Worm (Caenorhabditis elegans) whole organism, L1 larva: Measurements from ENCODE around the gene sym-4.

Source experiments
- F16B12.6 ChIP-seq: fragments of 150-350 bp; optimal IDR thresholded peaks from 2 replicates; lab custom pipeline; 2014; ENCODE audit warnings: missing biosample characterization, missing genetic modification characterization
- aha-1 ChIP-seq: fragments of 150-350 bp; optimal IDR thresholded peaks from 2 replicates; lab custom pipeline; 2014; ENCODE audit warnings: missing biosample characterization, missing genetic modification characterization
- alr-1 ChIP-seq: fragments of 200-800 bp; sonication (Bioruptor generic); optimal IDR thresholded peaks from 2 replicates; lab custom pipeline; 2018; ENCODE audit warnings: borderline replicate concordance, mild to moderate bottlenecking, missing genetic modification characterization, missing compliant biosample characterization
- ama-1 ChIP-seq: fragments of 150-350 bp; optimal IDR thresholded peaks from 2 replicates; lab custom pipeline; 2014
- blmp-1 ChIP-seq: fragments of 150-350 bp; optimal IDR thresholded peaks from 2 replicates; lab custom pipeline; 2014; ENCODE audit warnings: missing biosample characterization, missing genetic modification characterization
- ceh-63 ChIP-seq: fragments of 200-800 bp; sonication (Bioruptor generic); optimal IDR thresholded peaks from 2 replicates; lab custom pipeline; 2018; ENCODE audit warnings: mild to moderate bottlenecking, missing genetic modification characterization, missing compliant biosample characterization
- ceh-8 ChIP-seq: fragments of 200-800 bp; sonication (Bioruptor generic); optimal IDR thresholded peaks from 2 replicates; lab custom pipeline; 2018; ENCODE audit warnings: mild to moderate bottlenecking, missing genetic modification characterization, moderate library complexity, missing compliant biosample characterization
- ceh-82 ChIP-seq, 3 experiments: fragments of 150-350 bp in 1 of 3; sonication (generic microtip) in 2 of 3; optimal IDR thresholded peaks; 2 replicates each; lab custom pipeline; 2014 to 2017; ENCODE audit warnings: missing biosample characterization in 3 of 3, missing genetic modification characterization in 3 of 3
- ceh-88 ChIP-seq: fragments of 200-800 bp; sonication (Bioruptor generic); IDR thresholded peaks from 2 replicates; pipeline ENCODE4 v1.3.6; 2022; ENCODE audit warnings: missing genetic modification characterization, missing compliant biosample characterization
- dpl-1 ChIP-seq, 3 experiments: fragments of 150-350 bp in 2 of 3; sonication (generic microtip) in 1 of 3; optimal IDR thresholded peaks; 2 replicates each; lab custom pipeline; 2014 to 2017; ENCODE audit warnings: missing biosample characterization in 3 of 3, missing genetic modification characterization in 3 of 3, missing genetic modification reagents in 3 of 3
- dsc-1 ChIP-seq: sonication (generic microtip); optimal IDR thresholded peaks from 2 replicates; lab custom pipeline; 2016; ENCODE audit warnings: mild to moderate bottlenecking, missing genetic modification characterization, missing compliant biosample characterization
- efl-3 ChIP-seq: fragments of 200-800 bp; sonication (Bioruptor generic); optimal IDR thresholded peaks from 2 replicates; lab custom pipeline; 2018; ENCODE audit warnings: mild to moderate bottlenecking, missing genetic modification characterization, missing compliant biosample characterization
- egl-13 ChIP-seq: sonication (generic microtip); optimal IDR thresholded peaks from 2 replicates; lab custom pipeline; 2016; ENCODE audit warnings: missing genotype, missing genetic modification reagents, missing genetic modification characterization, missing compliant biosample characterization
- elt-2 ChIP-seq: sonication (generic microtip); optimal IDR thresholded peaks from 2 replicates; lab custom pipeline; 2016; ENCODE audit warnings: missing genetic modification characterization, mild to moderate bottlenecking, inconsistent platforms, missing compliant biosample characterization, missing genetic modification reagents
- elt-3 ChIP-seq, 6 experiments: fragments of 150-350 bp in 1 of 6; sonication (generic microtip); optimal IDR thresholded peaks; 2 replicates each; lab custom pipeline; 2017 to 2018; ENCODE audit warnings: missing biosample characterization in 6 of 6, missing genetic modification characterization in 6 of 6, inconsistent platforms in 1 of 6
- fkh-10 ChIP-seq: sonication (generic microtip); optimal IDR thresholded peaks from 2 replicates; lab custom pipeline; 2017; ENCODE audit warnings: missing biosample characterization, missing genetic modification reagents, missing genetic modification characterization
- fkh-8 ChIP-seq: sonication (generic microtip); optimal IDR thresholded peaks from 2 replicates; lab custom pipeline; 2016; ENCODE audit warnings: mild to moderate bottlenecking, missing genetic modification characterization, missing compliant biosample characterization
- fos-1 ChIP-seq: fragments of 150-350 bp; optimal IDR thresholded peaks from 2 replicates; lab custom pipeline; 2014; ENCODE audit warnings: missing biosample characterization, missing genetic modification characterization
- hlh-17 ChIP-seq: fragments of 200-800 bp; sonication (Bioruptor generic); optimal IDR thresholded peaks from 2 replicates; lab custom pipeline; 2018; ENCODE audit warnings: missing genetic modification characterization, mild to moderate bottlenecking, missing compliant biosample characterization, moderate library complexity, borderline replicate concordance
- hlh-4 ChIP-seq: sonication (generic microtip); optimal IDR thresholded peaks from 2 replicates; lab custom pipeline; 2016; ENCODE audit warnings: mild to moderate bottlenecking, missing genetic modification characterization, missing compliant biosample characterization
- hpl-2 ChIP-seq: fragments of 150-350 bp; optimal IDR thresholded peaks from 2 replicates; lab custom pipeline; 2014; ENCODE audit warnings: missing biosample characterization, missing genetic modification reagents, missing genetic modification characterization
- irx-1 ChIP-seq: sonication (generic microtip); optimal IDR thresholded peaks from 2 replicates; lab custom pipeline; 2016; ENCODE audit warnings: missing genetic modification characterization, missing compliant biosample characterization
- isw-1 ChIP-seq: fragments of 200-800 bp; sonication (Bioruptor generic); IDR thresholded peaks from 2 replicates; pipeline ENCODE4 v1.3.6; 2022; ENCODE audit warnings: missing genetic modification characterization, missing compliant biosample characterization
- lin-13 ChIP-seq: fragments of 150-350 bp; optimal IDR thresholded peaks from 2 replicates; lab custom pipeline; 2014; ENCODE audit warnings: missing biosample characterization, missing genetic modification reagents, missing genetic modification characterization
- lin-14 ChIP-seq: fragments of 200-800 bp; sonication (Bioruptor generic); optimal IDR thresholded peaks from 2 replicates; lab custom pipeline; 2018; ENCODE audit warnings: mild to moderate bottlenecking, missing genetic modification characterization, moderate library complexity, missing compliant biosample characterization
- lin-15B ChIP-seq: fragments of 150-350 bp; sonication (generic microtip); optimal IDR thresholded peaks from 3 replicates; lab custom pipeline; 2014; ENCODE audit warnings: missing biosample characterization, missing genetic modification characterization
- lin-35 ChIP-seq, 2 experiments: fragments of 150-350 bp; optimal IDR thresholded peaks; 2 replicates each; lab custom pipeline; 2014; ENCODE audit warnings: missing biosample characterization in 2 of 2, missing genetic modification characterization in 2 of 2, missing genetic modification reagents in 2 of 2
- lin-39 ChIP-seq: fragments of 150-350 bp; optimal IDR thresholded peaks from 2 replicates; lab custom pipeline; 2014; ENCODE audit warnings: missing biosample characterization, missing genetic modification reagents, missing genetic modification characterization
- lir-3 ChIP-seq: sonication (generic microtip); optimal IDR thresholded peaks from 2 replicates; lab custom pipeline; 2016; ENCODE audit warnings: mild to moderate bottlenecking, missing genetic modification characterization, moderate library complexity, missing compliant biosample characterization; ENCODE audit not compliant: poor library complexity
- mef-2 ChIP-seq: fragments of 150-350 bp; optimal IDR thresholded peaks from 2 replicates; lab custom pipeline; 2014; ENCODE audit warnings: missing biosample characterization, missing genetic modification characterization
- nhr-12 ChIP-seq: sonication (generic microtip); optimal IDR thresholded peaks from 2 replicates; lab custom pipeline; 2017; ENCODE audit warnings: missing biosample characterization, missing genetic modification characterization
- nhr-19 ChIP-seq: fragments of 200-800 bp; sonication (Bioruptor generic); conservative IDR thresholded peaks from 2 replicates; pipeline ENCODE4 v1.3.6; 2022; ENCODE audit warnings: missing genetic modification characterization, missing compliant biosample characterization
- nhr-237 ChIP-seq: fragments of 150-350 bp; optimal IDR thresholded peaks from 2 replicates; lab custom pipeline; 2014; ENCODE audit warnings: missing biosample characterization, missing genetic modification characterization
- nhr-28 ChIP-seq: fragments of 150-350 bp; optimal IDR thresholded peaks from 2 replicates; lab custom pipeline; 2014; ENCODE audit warnings: missing biosample characterization, missing genetic modification characterization
- nhr-47 ChIP-seq: sonication (generic microtip); optimal IDR thresholded peaks from 2 replicates; lab custom pipeline; 2016; ENCODE audit warnings: mild to moderate bottlenecking, missing genetic modification characterization, moderate library complexity, missing compliant biosample characterization
- nhr-71 ChIP-seq: sonication (generic microtip); optimal IDR thresholded peaks from 2 replicates; lab custom pipeline; 2016; ENCODE audit warnings: mild to moderate bottlenecking, missing genetic modification characterization, moderate library complexity, missing compliant biosample characterization
- nhr-76 ChIP-seq: sonication (generic microtip); optimal IDR thresholded peaks from 2 replicates; lab custom pipeline; 2017; ENCODE audit warnings: missing biosample characterization, missing genetic modification characterization
- nhr-77 ChIP-seq: fragments of 150-350 bp; optimal IDR thresholded peaks from 2 replicates; lab custom pipeline; 2014; ENCODE audit warnings: missing biosample characterization, missing genetic modification characterization
- nhr-90 ChIP-seq: sonication (generic microtip); optimal IDR thresholded peaks from 2 replicates; lab custom pipeline; 2016; ENCODE audit warnings: mild to moderate bottlenecking, missing genetic modification characterization, missing compliant biosample characterization; ENCODE audit not compliant: poor library complexity
- pag-3 ChIP-seq: sonication (generic microtip); optimal IDR thresholded peaks from 2 replicates; lab custom pipeline; 2017; ENCODE audit warnings: missing genetic modification characterization, mild to moderate bottlenecking, missing compliant biosample characterization, antibody characterized with exemption, borderline replicate concordance; ENCODE audit not compliant: insufficient read depth
- pax-3 ChIP-seq: fragments of 200-800 bp; sonication (Bioruptor generic); optimal IDR thresholded peaks from 2 replicates; lab custom pipeline; 2018; ENCODE audit warnings: mild to moderate bottlenecking, missing genetic modification characterization, moderate library complexity, missing compliant biosample characterization
- skn-1 ChIP-seq: fragments of 150-350 bp; optimal IDR thresholded peaks from 2 replicates; lab custom pipeline; 2014; ENCODE audit warnings: missing biosample characterization, missing genetic modification characterization
- sox-4 ChIP-seq: sonication (generic microtip); optimal IDR thresholded peaks from 2 replicates; lab custom pipeline; 2016; ENCODE audit warnings: missing genetic modification characterization, missing compliant biosample characterization
- sptf-1 ChIP-seq: fragments of 150-350 bp; optimal IDR thresholded peaks from 2 replicates; lab custom pipeline; 2014; ENCODE audit warnings: missing biosample characterization, missing genetic modification characterization
- swsn-7 ChIP-seq: sonication (generic microtip); optimal IDR thresholded peaks from 2 replicates; lab custom pipeline; 2016; ENCODE audit warnings: missing genetic modification characterization, missing compliant biosample characterization
- unc-30 ChIP-seq: sonication (generic microtip); optimal IDR thresholded peaks from 2 replicates; lab custom pipeline; 2017; ENCODE audit warnings: missing biosample characterization, missing genetic modification characterization
- unc-62 ChIP-seq: fragments of 150-350 bp; optimal IDR thresholded peaks from 2 replicates; lab custom pipeline; 2014; ENCODE audit warnings: missing biosample characterization, missing genetic modification reagents, missing genetic modification characterization
- unc-86 ChIP-seq: sonication (generic microtip); optimal IDR thresholded peaks from 2 replicates; lab custom pipeline; 2016; ENCODE audit warnings: missing genetic modification characterization, missing compliant biosample characterization
- zag-1 ChIP-seq: fragments of 150-350 bp; optimal IDR thresholded peaks from 2 replicates; lab custom pipeline; 2014; ENCODE audit warnings: missing biosample characterization, missing genetic modification characterization
- ztf-11 ChIP-seq, 2 experiments: sonication (generic microtip); optimal IDR thresholded peaks; 2 replicates each; lab custom pipeline; 2016 to 2017; ENCODE audit warnings: missing genetic modification characterization in 2 of 2, missing biosample characterization in 1 of 2, missing compliant biosample characterization in 1 of 2
- ztf-4 ChIP-seq: fragments of 150-350 bp; optimal IDR thresholded peaks from 2 replicates; lab custom pipeline; 2014; ENCODE audit warnings: missing biosample characterization, missing genetic modification characterization

The sym-4 gene

ce11 chrX:14115480-14116161 lies 53.8 kb downstream of the sym-4 start, which contains the start of gene F28H6.7 (continued):
- no peak for TF ChIP-seq skn-1 (tag; lab: Kevin White, UChicago)
- no peak for TF ChIP-seq nhr-12
- no peak for TF ChIP-seq sox-4
- no peak for TF ChIP-seq nhr-237 (tag; lab: Kevin White, UChicago)
- peak; percentile 27 for TF ChIP-seq swsn-7 (tag; lab: Kevin White, UChicago)
- peak in 1 of 2 experiments; percentile 8 for TF ChIP-seq ztf-11 (tag; optimal IDR thresholded peaks at IDR 0.05; lab: Kevin White, UChicago)
- no peak for TF ChIP-seq lin-13 (GFP tag; lab: Kevin White, UChicago)
- TF ChIP-seq ceh-88 (GFP tag; lab: Robert Waterston, UW): no peak
- no peak for TF ChIP-seq hpl-2 (GFP tag; lab: Kevin White, UChicago)
- TF ChIP-seq ama-1 (lab: Kevin White, UChicago): no peak
- TF ChIP-seq lin-35 (GFP tag; optimal IDR thresholded peaks at IDR 0.05; lab: Kevin White, UChicago): peak in 1 of 2 experiments; percentile 70
- no peak for TF ChIP-seq nhr-76 (tag; lab: Kevin White, UChicago)
- no peak for TF ChIP-seq hlh-4
- no peak for TF ChIP-seq ztf-4 (tag; lab: Kevin White, UChicago)
- no peak for TF ChIP-seq efl-3
- TF ChIP-seq lin-39 (tag; lab: Kevin White, UChicago): no peak
- no peak for TF ChIP-seq fkh-8
- TF ChIP-seq unc-30 (tag; lab: Kevin White, UChicago): no peak
- no peak for TF ChIP-seq unc-86
- no peak for TF ChIP-seq aha-1 (tag; lab: Kevin White, UChicago)
- TF ChIP-seq alr-1: no peak
- TF ChIP-seq irx-1 (tag; lab: Kevin White, UChicago): no peak
- no peak for TF ChIP-seq zag-1 (tag; lab: Kevin White, UChicago)
- TF ChIP-seq mef-2 (tag; lab: Kevin White, UChicago): no peak
- no peak for TF ChIP-seq lin-15B (tag; lab: Kevin White, UChicago)
- TF ChIP-seq elt-3 (tag; optimal IDR thresholded peaks at IDR 0.05; lab: Kevin White, UChicago): peak in 1 of 6 experiments; percentile 24
- TF ChIP-seq lir-3: no peak
- TF ChIP-seq nhr-19 (GFP tag; lab: Robert Waterston, UW): peak; percentile 34; the same call in 1 of the 2 replicates
- peak; percentile 49 for TF ChIP-seq nhr-71
- no peak for TF ChIP-seq sptf-1 (tag; lab: Kevin White, UChicago)
- no peak for TF ChIP-seq ceh-8 (GFP tag; lab: Kevin White, UChicago)
- peak; percentile 10 for TF ChIP-seq fkh-10 (GFP tag; lab: Kevin White, UChicago)
- peak; percentile 51 for TF ChIP-seq nhr-90
- peak; percentile 28 for TF ChIP-seq nhr-77 (tag; lab: Kevin White, UChicago)
- no peak for TF ChIP-seq nhr-28 (tag; lab: Kevin White, UChicago)
- TF ChIP-seq elt-2: peak; percentile 36
- peak; percentile 43 for TF ChIP-seq dsc-1 (tag; lab: Kevin White, UChicago)
- no peak for TF ChIP-seq pag-3 (tag; lab: Kevin White, UChicago)
- TF ChIP-seq unc-62: no peak
- no peak for TF ChIP-seq ceh-82 (tag; optimal IDR thresholded peaks at IDR 0.05; lab: Kevin White, UChicago)
- peak; percentile 37 for TF ChIP-seq nhr-47
- TF ChIP-seq ceh-63 (GFP tag; lab: Kevin White, UChicago): no peak
- peak; percentile 9 for TF ChIP-seq fos-1 (tag; lab: Kevin White, UChicago)
- no peak for TF ChIP-seq F16B12.6 (tag; lab: Kevin White, UChicago)
- TF ChIP-seq pax-3: peak; percentile 8
- no peak for TF ChIP-seq egl-13 (tag; lab: Kevin White, UChicago)
- TF ChIP-seq hlh-17 (GFP tag; lab: Kevin White, UChicago): no peak
- no peak for TF ChIP-seq lin-14 (GFP tag; lab: Kevin White, UChicago)
- TF ChIP-seq dpl-1 (GFP tag; optimal IDR thresholded peaks at IDR 0.05; lab: Kevin White, UChicago): peak in 2 of 3 experiments; percentile 4 to 15
- TF ChIP-seq blmp-1: peak; percentile 44
- TF ChIP-seq isw-1: no peak
